Fruit fly (Drosophila melanogaster): ENCODE results near the gene CG15152.
A peak's percentile ranks its signal among the peaks of the same experiment; 100 is the strongest.

Gene CG15152

DNA sequence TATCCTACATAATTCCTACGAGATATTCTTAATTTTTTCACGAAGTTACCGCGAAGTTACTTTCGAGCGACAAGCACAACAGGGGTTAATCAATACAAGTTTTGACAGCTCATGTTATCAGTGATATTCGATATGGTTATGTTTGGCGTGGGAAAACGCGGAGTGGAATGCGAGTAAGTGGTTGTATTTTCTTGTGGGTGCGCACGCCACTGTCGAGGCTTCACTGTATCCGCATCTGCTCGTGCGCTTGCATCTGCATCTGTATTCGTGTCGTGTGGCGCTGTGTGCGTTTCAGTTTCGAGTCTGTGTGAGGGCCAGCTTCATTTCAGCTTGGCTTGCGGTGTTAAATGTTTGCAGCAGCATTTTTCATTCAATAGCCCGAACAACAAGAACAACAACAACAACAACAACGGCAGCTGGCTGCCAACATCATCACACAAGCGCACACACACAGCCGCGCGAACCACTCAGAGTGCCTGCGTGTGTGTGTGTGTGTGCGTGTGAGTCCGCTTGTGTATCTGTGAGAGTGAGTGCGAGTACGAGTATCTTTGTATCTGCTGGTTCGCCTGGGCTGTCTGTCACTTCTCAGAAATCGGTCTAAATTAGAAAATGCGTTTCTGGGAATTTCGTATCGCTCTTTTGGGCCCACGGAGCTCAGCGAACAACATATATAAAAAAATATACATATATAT lies 36.9 kb downstream of the CG15152 start:
- TF ChIP-seq CTCF (optimal IDR thresholded peaks at IDR 0.05) (no peak), CG8478 (optimal IDR thresholded peaks at IDR 0.05) (no peak)

DNA sequence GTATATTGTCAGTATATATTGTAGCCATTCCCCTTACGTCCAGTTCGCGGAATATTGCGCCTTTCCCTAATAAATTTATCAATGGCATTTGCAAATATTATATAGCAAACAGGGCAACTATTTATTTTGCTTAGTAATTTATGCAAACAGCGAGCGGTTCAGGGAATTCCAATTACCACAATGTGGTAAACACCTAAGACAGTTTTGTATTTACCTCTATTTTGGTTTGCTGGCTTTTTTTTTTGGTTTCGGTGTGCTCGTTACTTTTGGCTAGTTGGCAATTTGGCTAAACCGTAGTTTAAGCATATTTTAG lies 37.4 kb downstream of the CG15152 start:
- no peak for TF ChIP-seq CTCF (optimal IDR thresholded peaks at IDR 0.05)
- no peak for TF ChIP-seq CG8478 (optimal IDR thresholded peaks at IDR 0.05)

- no peak for TF ChIP-seq CG8478 (optimal IDR thresholded peaks at IDR 0.05)
- peak; percentile 82 to 89 for TF ChIP-seq CTCF (optimal IDR thresholded peaks at IDR 0.05)
Measured at dm6 chr2L:18152172-18152639, 37.9 kb downstream of the CG15152 start, which contains the start of gene Socs36E. Socs36E (minus strand) TSS chr2L:18152417.

DNA sequence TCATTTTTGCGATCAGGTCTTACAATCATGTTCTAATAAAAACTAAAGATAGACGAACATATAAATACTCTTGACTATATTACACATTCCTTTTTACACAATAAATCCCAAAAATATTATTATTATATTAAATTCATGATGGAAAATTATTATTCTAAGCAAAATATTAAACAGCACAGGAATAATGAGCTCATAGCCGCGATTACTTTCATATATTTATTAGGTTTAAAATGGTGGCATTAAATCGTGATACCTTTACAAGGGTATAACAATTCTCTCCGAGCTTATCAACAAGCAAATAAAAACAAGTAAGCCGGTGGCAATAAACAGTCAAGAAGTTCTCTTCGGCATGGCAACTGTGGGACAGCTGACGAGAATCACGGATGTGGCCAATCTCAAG lies 38.7 kb downstream of the CG15152 start, which contains the start of gene CG17681:
Gene CG17681 (plus strand): TSS at position 56 of the 400 bp plus-strand sequence.
- TF ChIP-seq CG8478 (optimal IDR thresholded peaks at IDR 0.05) (no peak), CTCF (optimal IDR thresholded peaks at IDR 0.05) (no peak)

- TF ChIP-seq CTCF (optimal IDR thresholded peaks at IDR 0.05) (no peak), CG8478 (optimal IDR thresholded peaks at IDR 0.05) (no peak)
Measured at dm6 chr2L:18154551-18154950, 40.2 kb downstream of the CG15152 start, which contains the start of gene CG15155. CG15155 (plus strand) TSS chr2L:18154851.

DNA sequence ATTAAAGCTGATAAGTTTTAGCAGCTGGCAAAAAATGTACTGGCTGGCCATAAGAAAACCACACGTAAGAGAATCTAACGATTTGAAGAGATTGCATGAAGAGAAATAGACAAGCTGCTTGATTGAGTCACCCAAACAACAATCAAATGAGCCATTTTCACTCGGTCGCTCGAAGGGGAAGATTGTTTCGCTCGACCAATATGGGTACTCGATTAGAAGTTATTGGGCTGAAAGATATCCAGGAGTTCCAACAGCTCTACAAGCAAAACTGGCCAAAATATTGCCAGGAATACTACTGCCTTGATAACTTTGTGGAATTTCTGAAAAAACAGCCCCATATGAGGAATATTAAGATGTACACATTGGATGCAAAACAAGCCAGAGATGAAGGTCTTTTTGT lies 41.5 kb downstream of the CG15152 start, which contains the start of gene CG5783:
Gene CG5783 (plus strand): TSS at position 167 of the 400 bp plus-strand sequence.
- TF ChIP-seq CG8478 (optimal IDR thresholded peaks at IDR 0.05), result no peak
- TF ChIP-seq CTCF (optimal IDR thresholded peaks at IDR 0.05), result no peak

DNA sequence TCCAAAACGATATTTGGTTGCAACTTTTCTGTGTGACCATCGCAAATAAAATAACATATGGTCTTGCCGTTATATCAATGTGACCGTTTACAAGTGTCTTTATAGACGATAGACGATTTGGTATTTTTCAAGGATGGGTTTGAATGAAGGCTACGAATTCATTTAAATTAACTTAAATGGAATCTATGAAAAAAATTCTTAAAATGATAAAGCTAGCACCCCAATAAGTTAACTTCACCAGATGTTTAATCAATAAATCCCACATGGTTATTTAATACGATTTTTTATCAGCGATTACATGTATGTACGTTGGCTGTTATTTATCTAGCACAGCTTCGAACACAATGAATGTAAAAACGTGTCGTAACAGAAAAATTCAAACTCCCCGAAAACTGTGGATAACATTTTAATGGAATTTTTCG lies 44.3 kb downstream of the CG15152 start:
- TF ChIP-seq CTCF (optimal IDR thresholded peaks at IDR 0.05), result peak in 1 of 2 experiments; percentile 10
- no peak for TF ChIP-seq CG8478 (optimal IDR thresholded peaks at IDR 0.05)

dm6 chr2L:18159172-18159571 lies 44.8 kb downstream of the CG15152 start, which contains the start of gene JMJD4:
JMJD4 (minus strand) TSS chr2L:18159272.
- TF ChIP-seq CG8478 (optimal IDR thresholded peaks at IDR 0.05), result no peak
- TF ChIP-seq CTCF (optimal IDR thresholded peaks at IDR 0.05), result no peak
